Worm (Caenorhabditis elegans) whole organism, L1 larva: ENCODE measurements around the gene C05D2.8.

Experiments used
- dpl-1 ChIP-seq, 3 experiments: fragments of 150-350 bp in 2 of 3; sonication (generic microtip) in 1 of 3; optimal IDR thresholded peaks; 2 replicates each; lab custom pipeline; 2014 to 2017; ENCODE audit warnings: missing biosample characterization in 3 of 3, missing genetic modification characterization in 3 of 3, missing genetic modification reagents in 3 of 3
- egl-27 ChIP-seq, 2 experiments: fragments of 150-350 bp in 1 of 2; sonication (generic microtip); optimal IDR thresholded peaks; 3 replicates each; lab custom pipeline; 2017 to 2018; ENCODE audit warnings: missing biosample characterization in 2 of 2, missing genetic modification characterization in 2 of 2, missing genetic modification reagents in 2 of 2
- elt-2 ChIP-seq: sonication (generic microtip); optimal IDR thresholded peaks from 2 replicates; lab custom pipeline; 2016; ENCODE audit warnings: missing genetic modification characterization, mild to moderate bottlenecking, inconsistent platforms, missing compliant biosample characterization, missing genetic modification reagents
- elt-3 ChIP-seq, 6 experiments: fragments of 150-350 bp in 1 of 6; sonication (generic microtip); optimal IDR thresholded peaks; 2 replicates each; lab custom pipeline; 2017 to 2018; ENCODE audit warnings: missing biosample characterization in 6 of 6, missing genetic modification characterization in 6 of 6, inconsistent platforms in 1 of 6
- mep-1 ChIP-seq: fragments of 150-350 bp; optimal IDR thresholded peaks from 2 replicates; lab custom pipeline; 2014; ENCODE audit warnings: missing biosample characterization, missing genetic modification characterization
- nhr-28 ChIP-seq: fragments of 150-350 bp; optimal IDR thresholded peaks from 2 replicates; lab custom pipeline; 2014; ENCODE audit warnings: missing biosample characterization, missing genetic modification characterization
- pag-3 ChIP-seq: sonication (generic microtip); optimal IDR thresholded peaks from 2 replicates; lab custom pipeline; 2017; ENCODE audit warnings: missing genetic modification characterization, mild to moderate bottlenecking, missing compliant biosample characterization, antibody characterized with exemption, borderline replicate concordance; ENCODE audit not compliant: insufficient read depth
- tbx-2 ChIP-seq: sonication (generic microtip); optimal IDR thresholded peaks from 2 replicates; lab custom pipeline; 2016; ENCODE audit warnings: missing genetic modification characterization, missing compliant biosample characterization
- unc-86 ChIP-seq: sonication (generic microtip); optimal IDR thresholded peaks from 2 replicates; lab custom pipeline; 2016; ENCODE audit warnings: missing genetic modification characterization, missing compliant biosample characterization
- vab-15 ChIP-seq: sonication (generic microtip); optimal IDR thresholded peaks from 2 replicates; lab custom pipeline; 2017; ENCODE audit warnings: missing genotype, mild to moderate bottlenecking, missing genetic modification characterization, missing compliant biosample characterization
- zag-1 ChIP-seq: fragments of 150-350 bp; optimal IDR thresholded peaks from 2 replicates; lab custom pipeline; 2014; ENCODE audit warnings: missing biosample characterization, missing genetic modification characterization

DNA sequence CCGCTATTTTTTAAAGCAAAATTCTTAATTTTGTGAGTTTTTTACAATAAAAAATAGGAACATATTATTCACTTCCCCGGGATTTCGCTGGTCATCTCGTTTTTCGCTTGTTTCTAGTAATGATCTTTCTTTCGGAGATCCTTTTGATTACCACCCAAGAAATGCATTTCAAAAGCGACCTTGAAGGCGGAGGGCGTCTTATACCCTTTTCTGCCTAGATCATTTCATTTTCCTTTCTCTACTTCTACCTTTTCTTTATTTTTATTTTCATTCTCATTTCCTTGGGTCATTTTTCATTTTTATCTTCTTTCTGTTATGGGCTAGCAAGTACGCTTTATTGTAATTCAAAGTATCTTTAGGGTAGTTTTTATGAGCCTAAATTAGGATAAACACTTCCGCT is 10.0 kb upstream of the C05D2.8 start:
- TF ChIP-seq dpl-1 (GFP tag; optimal IDR thresholded peaks at IDR 0.05; lab: Kevin White, UChicago) (no peak), pag-3 (tag; lab: Kevin White, UChicago) (no peak), tbx-2 (tag; lab: Kevin White, UChicago) (no peak), elt-3 (tag; optimal IDR thresholded peaks at IDR 0.05; lab: Kevin White, UChicago) (no peak), vab-15 (tag; lab: Kevin White, UChicago) (no peak), unc-86 (no peak), elt-2 (tag; lab: Kevin White, UChicago) (no peak), mep-1 (no peak), egl-27 (tag; optimal IDR thresholded peaks at IDR 0.05; lab: Kevin White, UChicago) (no peak), nhr-28 (no peak), zag-1 (tag; lab: Kevin White, UChicago) (no peak)
